Worm (Caenorhabditis elegans): ENCODE measurements around the gene bra-2.

ce11 chrIII:861819-862356 is 49.2 kb upstream of the bra-2 start, which contains the start of gene arx-4:
- TF ChIP-seq zfp-2 (tag; optimal IDR thresholded peaks at IDR 0.05) = no peak
- TF ChIP-seq fkh-10 (GFP tag; optimal IDR thresholded peaks at IDR 0.05) = no peak
- no peak for TF ChIP-seq fos-1 (tag; optimal IDR thresholded peaks at IDR 0.05)
